Fruit fly (Drosophila melanogaster): ENCODE data around the gene nub.
A peak's percentile ranks its signal among the peaks of the same experiment; 100 is the strongest.

- TF ChIP-seq Nf-YC (tag; optimal IDR thresholded peaks at IDR 0.05) (peak; percentile 16), psq (GFP tag; optimal IDR thresholded peaks at IDR 0.05) (no peak), Sin3A (optimal IDR thresholded peaks at IDR 0.05) (peak; percentile 41), Scr (GFP tag; IDR thresholded peaks at IDR 0.05; ENCODE audit: partially characterized antibody) (peak; percentile 99), jigr1 (GFP tag; IDR thresholded peaks at IDR 0.05) (no peak), Camta (GFP tag; optimal IDR thresholded peaks at IDR 0.05) (no peak), CG9609 (GFP tag; optimal IDR thresholded peaks at IDR 0.05) (no peak), Mad (GFP tag; optimal IDR thresholded peaks at IDR 0.05) (peak; percentile 28), CG31388 (GFP tag; optimal IDR thresholded peaks at IDR 0.05) (no peak), Bgb (GFP tag; IDR thresholded peaks at IDR 0.05; ENCODE audit: partially characterized antibody) (peak; percentile 100), CG3163 (GFP tag; optimal IDR thresholded peaks at IDR 0.05) (peak; percentile 50), CG9727 (GFP tag; optimal IDR thresholded peaks at IDR 0.05) (no peak), gfzf (GFP tag; optimal IDR thresholded peaks at IDR 0.05) (peak; percentile 96), CG8089 (GFP tag; optimal IDR thresholded peaks at IDR 0.05) (no peak)
Observed at dm6 chr2L:12546043-12546942, 41.1 kb upstream of the nub start, which contains the start of gene bun.
